Fruit fly (Drosophila melanogaster) whole organism, prepupa: ENCODE results near the gene CG7600.
A peak's percentile ranks its signal among the peaks of the same experiment; 100 is the strongest.

Source experiments
- CG11762 ChIP-seq: fragments of 200-800 bp; sonication (Bioruptor generic); optimal IDR thresholded peaks from 3 replicates; lab custom pipeline; 2016; ENCODE audit warnings: missing biosample characterization, missing genetic modification characterization; ENCODE audit not compliant: insufficient read depth
- CG4318 ChIP-seq: fragments of 200-800 bp; sonication (Bioruptor generic); optimal IDR thresholded peaks from 3 replicates; lab custom pipeline; 2017; ENCODE audit warnings: missing biosample characterization, mild to moderate bottlenecking, missing genetic modification characterization
- vri ChIP-seq: fragments of 200-800 bp; sonication (Bioruptor generic); optimal IDR thresholded peaks from 3 replicates; lab custom pipeline; 2016; ENCODE audit warnings: missing biosample characterization, mild to moderate bottlenecking, missing genetic modification characterization

DNA sequence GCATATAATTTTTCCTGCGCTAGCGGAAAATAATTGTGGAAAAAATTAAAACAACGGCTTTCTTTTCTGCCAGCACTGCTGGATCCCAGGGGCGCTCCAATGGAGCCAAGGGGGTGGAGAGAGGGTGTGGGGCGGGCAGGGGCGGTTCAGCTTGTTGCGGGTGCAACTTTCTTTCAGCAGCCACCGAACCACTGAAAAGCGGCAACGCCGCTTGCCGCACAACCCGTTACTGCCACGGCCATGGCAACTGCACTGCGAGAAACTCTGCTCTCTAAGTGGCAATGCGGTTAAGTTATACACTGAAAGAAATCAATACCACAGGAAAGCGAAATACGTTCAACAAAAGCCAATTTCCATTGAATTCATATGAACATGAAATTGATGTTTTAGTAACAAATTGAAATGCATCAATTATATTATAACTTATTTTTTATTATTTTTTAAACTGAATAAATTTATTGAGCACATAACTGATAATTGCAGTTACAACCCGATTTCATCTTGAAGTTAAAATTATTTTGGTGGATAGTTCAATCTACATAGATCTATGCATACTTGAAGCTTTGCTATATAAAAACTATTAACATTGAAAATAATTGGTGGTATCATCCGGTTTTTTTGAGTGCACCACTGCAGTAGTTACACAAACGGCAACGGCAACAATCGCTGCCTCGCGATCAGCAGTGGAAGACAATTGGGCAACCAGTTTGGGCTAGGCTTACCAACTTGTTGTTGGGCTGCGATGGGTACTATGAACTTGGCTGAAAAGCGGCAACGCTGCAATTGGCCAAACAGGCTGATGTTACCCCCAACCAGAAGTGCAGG lies 45.8 kb downstream of the CG7600 start:
- TF ChIP-seq CG11762 (peak; percentile 80), CG4318 (GFP tag; lab: Kevin White, UChicago) (peak; percentile 88), vri (GFP tag; lab: Kevin White, UChicago) (peak; percentile 19)
